Fruit fly (Drosophila melanogaster): ENCODE measurements around the gene Ugt303B1.

- TF ChIP-seq psq (optimal IDR thresholded peaks at IDR 0.05) (no peak), h (optimal IDR thresholded peaks at IDR 0.05) (no peak), ttk (optimal IDR thresholded peaks at IDR 0.05) (no peak), Sin3A (optimal IDR thresholded peaks at IDR 0.05) (no peak)
Measured at dm6 chr3R:23522296-23522695, 14.2 kb downstream of the Ugt303B1 start.

Measured in Kc167 (cell line).